Worm (Caenorhabditis elegans) whole organism, L4 larva: ENCODE data around the gene hum-2.
"Not testable (repeated sequence)": the region's sequence is repeated elsewhere in the genome, so short reads cannot be mapped to it uniquely, and the experiment has no call there.

ENCODE experiments used
- T20F7.1 ChIP-seq: fragments of 200-800 bp; sonication (Bioruptor generic); optimal IDR thresholded peaks from 2 replicates; lab custom pipeline; 2018; ENCODE audit warnings: mild to moderate bottlenecking, missing genetic modification characterization, missing compliant biosample characterization
- Y48G9A.11 ChIP-seq: fragments of 200-800 bp; sonication (Bioruptor generic); IDR thresholded peaks from 2 replicates; pipeline ENCODE4 v1.3.6; 2022; ENCODE audit warnings: missing genetic modification reagents, missing genetic modification characterization, missing compliant biosample characterization
- attf-4 ChIP-seq: sonication (generic microtip); optimal IDR thresholded peaks from 3 replicates; lab custom pipeline; 2017; ENCODE audit warnings: missing biosample characterization, missing genetic modification characterization
- ceh-20 ChIP-seq: fragments of 200-800 bp; sonication (Bioruptor generic); IDR thresholded peaks from 2 replicates; pipeline ENCODE4 v1.3.6; 2022; ENCODE audit warnings: missing genetic modification reagents, missing genetic modification characterization, missing compliant biosample characterization
- ceh-82 ChIP-seq: sonication (generic microtip); optimal IDR thresholded peaks from 2 replicates; lab custom pipeline; 2017; ENCODE audit warnings: missing biosample characterization, missing genetic modification characterization
- ces-1 ChIP-seq: fragments of 150-350 bp; sonication (generic microtip); optimal IDR thresholded peaks from 4 replicates; lab custom pipeline; 2014; ENCODE audit warnings: missing biosample characterization, missing genetic modification reagents, missing genetic modification characterization
- daf-12 ChIP-seq: fragments of 150-350 bp; optimal IDR thresholded peaks from 2 replicates; lab custom pipeline; 2014; ENCODE audit warnings: missing biosample characterization, missing genetic modification reagents, missing genetic modification characterization
- dmd-6 ChIP-seq: fragments of 200-800 bp; sonication (Bioruptor generic); IDR thresholded peaks from 2 replicates; pipeline ENCODE4 v1.3.6; 2022; ENCODE audit warnings: missing genetic modification reagents, missing genetic modification characterization, missing compliant biosample characterization
- dpl-1 ChIP-seq: fragments of 150-350 bp; optimal IDR thresholded peaks from 2 replicates; lab custom pipeline; 2014; ENCODE audit warnings: missing biosample characterization, missing genetic modification reagents, missing genetic modification characterization
- duxl-1 ChIP-seq: sonication (generic microtip); optimal IDR thresholded peaks from 2 replicates; lab custom pipeline; 2016; ENCODE audit warnings: mild to moderate bottlenecking, missing genetic modification characterization, moderate library complexity, missing compliant biosample characterization; ENCODE audit not compliant: poor library complexity
- hlh-11 ChIP-seq: fragments of 200-800 bp; sonication (Bioruptor generic); optimal IDR thresholded peaks from 2 replicates; lab custom pipeline; 2018; ENCODE audit warnings: mild to moderate bottlenecking, missing genetic modification characterization, missing compliant biosample characterization
- hmg-1.1 ChIP-seq: fragments of 200-800 bp; sonication (Bioruptor generic); IDR thresholded peaks from 2 replicates; pipeline ENCODE4 v1.3.6; 2022; ENCODE audit warnings: missing genetic modification reagents, missing genetic modification characterization, missing compliant biosample characterization
- lim-7 ChIP-seq: fragments of 200-800 bp; sonication (Bioruptor generic); IDR thresholded peaks from 2 replicates; pipeline ENCODE4 v1.3.6; 2022; ENCODE audit warnings: missing genetic modification characterization, missing compliant biosample characterization
- lin-1 ChIP-seq: fragments of 200-800 bp; sonication (Bioruptor generic); IDR thresholded peaks from 2 replicates; pipeline ENCODE4 v1.3.6; 2022; ENCODE audit warnings: missing genetic modification reagents, missing genetic modification characterization, missing compliant biosample characterization
- lin-29 ChIP-seq: fragments of 200-800 bp; sonication (Bioruptor generic); IDR thresholded peaks from 2 replicates; pipeline ENCODE4 v1.3.6; 2022; ENCODE audit warnings: missing genetic modification reagents, missing genetic modification characterization, missing compliant biosample characterization
- lin-39 ChIP-seq: fragments of 150-350 bp; optimal IDR thresholded peaks from 2 replicates; lab custom pipeline; 2014; ENCODE audit warnings: missing biosample characterization, missing genetic modification reagents, missing genetic modification characterization
- madf-9 ChIP-seq: fragments of 200-800 bp; sonication (Bioruptor generic); conservative IDR thresholded peaks from 2 replicates; pipeline ENCODE4 v1.3.6; 2022; ENCODE audit warnings: missing genetic modification reagents, missing genetic modification characterization, missing compliant biosample characterization
- mdl-1 ChIP-seq, 2 experiments: fragments of 150-350 bp in 1 of 2; sonication (generic microtip) in 1 of 2; optimal IDR thresholded peaks; 2 replicates each; lab custom pipeline; 2014 to 2017; ENCODE audit warnings: missing biosample characterization in 2 of 2, missing genetic modification characterization in 2 of 2
- mes-2 ChIP-seq: sonication (generic microtip); optimal IDR thresholded peaks from 2 replicates; lab custom pipeline; 2016; ENCODE audit warnings: missing genotype, mild to moderate bottlenecking, missing genetic modification characterization, missing compliant biosample characterization; ENCODE audit not compliant: poor library complexity, severe bottlenecking
- nhr-237 ChIP-seq: sonication (generic microtip); optimal IDR thresholded peaks from 2 replicates; lab custom pipeline; 2017; ENCODE audit warnings: missing biosample characterization, missing genetic modification characterization
- nhr-28 ChIP-seq: fragments of 150-350 bp; optimal IDR thresholded peaks from 2 replicates; lab custom pipeline; 2014; ENCODE audit warnings: missing biosample characterization, missing genetic modification characterization
- nhr-48 ChIP-seq: sonication (generic microtip); optimal IDR thresholded peaks from 2 replicates; lab custom pipeline; 2016; ENCODE audit warnings: mild to moderate bottlenecking, missing genetic modification characterization, missing compliant biosample characterization
- nhr-6 ChIP-seq: fragments of 150-350 bp; optimal IDR thresholded peaks from 2 replicates; lab custom pipeline; 2014; ENCODE audit warnings: missing biosample characterization, missing genetic modification characterization
- nhr-76 ChIP-seq: fragments of 150-350 bp; optimal IDR thresholded peaks from 2 replicates; lab custom pipeline; 2014; ENCODE audit warnings: missing biosample characterization, missing genetic modification characterization
- nhr-77 ChIP-seq: fragments of 150-350 bp; optimal IDR thresholded peaks from 2 replicates; lab custom pipeline; 2014; ENCODE audit warnings: missing biosample characterization, missing genetic modification characterization
- php-3 ChIP-seq: fragments of 200-800 bp; sonication (Bioruptor generic); IDR thresholded peaks from 2 replicates; pipeline ENCODE4 v1.3.6; 2022; ENCODE audit warnings: missing genetic modification reagents, missing genetic modification characterization, missing compliant biosample characterization
- rbr-2 ChIP-seq: sonication (generic microtip); optimal IDR thresholded peaks from 2 replicates; lab custom pipeline; 2016; ENCODE audit warnings: missing genotype, missing genetic modification characterization, missing compliant biosample characterization
- saeg-2 ChIP-seq: fragments of 200-800 bp; sonication (Bioruptor generic); IDR thresholded peaks from 2 replicates; pipeline ENCODE4 v1.3.6; 2022; ENCODE audit warnings: missing genetic modification reagents, missing genetic modification characterization, missing compliant biosample characterization
- sdz-12 ChIP-seq: fragments of 200-800 bp; sonication (Bioruptor generic); optimal IDR thresholded peaks from 2 replicates; lab custom pipeline; 2018; ENCODE audit warnings: mild to moderate bottlenecking, missing genetic modification characterization, missing compliant biosample characterization
- set-16 ChIP-seq: fragments of 200-800 bp; sonication (Bioruptor generic); IDR thresholded peaks from 2 replicates; pipeline ENCODE4 v1.3.6; 2022; ENCODE audit warnings: missing genetic modification reagents, missing genetic modification characterization, missing compliant biosample characterization
- snpc-1.2 ChIP-seq: fragments of 200-800 bp; sonication (Bioruptor generic); IDR thresholded peaks from 2 replicates; pipeline ENCODE4 v1.3.6; 2022; ENCODE audit warnings: missing genetic modification reagents, missing genetic modification characterization, missing compliant biosample characterization
- spr-1 ChIP-seq: sonication (generic microtip); optimal IDR thresholded peaks from 2 replicates; lab custom pipeline; 2016; ENCODE audit warnings: mild to moderate bottlenecking, missing genetic modification characterization, missing compliant biosample characterization
- unc-62 ChIP-seq, 3 experiments: fragments of 150-350 bp in 1 of 3; sonication (generic microtip); optimal IDR thresholded peaks in 2 of 3; peaks in 1 of 3; 1 replicate in 1 of 3; 2 replicates in 2 of 3; lab custom pipeline; 2014 to 2017; ENCODE audit warnings: missing biosample characterization in 3 of 3, missing genetic modification characterization in 3 of 3, missing genetic modification reagents in 3 of 3, missing genotype in 1 of 3
- vab-7 ChIP-seq: fragments of 200-800 bp; sonication (Bioruptor generic); IDR thresholded peaks from 2 replicates; pipeline ENCODE4 v1.3.6; 2022; ENCODE audit warnings: missing genetic modification reagents, missing genetic modification characterization, missing compliant biosample characterization
- zip-2 ChIP-seq: fragments of 150-350 bp; optimal IDR thresholded peaks from 2 replicates; lab custom pipeline; 2014; ENCODE audit warnings: missing biosample characterization, missing genetic modification characterization

Gene hum-2

ce11 chrV:9375378-9375777 is 10.6 kb upstream of the hum-2 start, which contains the start of gene E02C12.9:
E02C12.9 (minus strand) TSS chrV:9375478.
- TF ChIP-seq lim-7: no peak
- TF ChIP-seq php-3: no peak
- TF ChIP-seq mdl-1 (tag; optimal IDR thresholded peaks at IDR 0.05; lab: Kevin White, UChicago): no peak
- no peak for TF ChIP-seq lin-1 (GFP tag; lab: Robert Waterston, UW)
- no peak for TF ChIP-seq duxl-1 (tag; lab: Kevin White, UChicago)
- no peak for TF ChIP-seq nhr-48 (tag; lab: Kevin White, UChicago)
- TF ChIP-seq spr-1 (tag; lab: Kevin White, UChicago): no peak
- TF ChIP-seq mes-2 (tag; lab: Kevin White, UChicago): no peak
- no peak for TF ChIP-seq ceh-20
- no peak for TF ChIP-seq zip-2
- no peak for TF ChIP-seq nhr-6 (tag; lab: Kevin White, UChicago)
- TF ChIP-seq lin-39 (tag; lab: Kevin White, UChicago): no peak
- TF ChIP-seq unc-62 (GFP tag; optimal IDR thresholded peaks at IDR 0.05 in 1 of 2; lab: Kevin White, UChicago): no peak
- no peak for TF ChIP-seq unc-62 (tag; optimal IDR thresholded peaks at IDR 0.05; lab: Kevin White, UChicago)
- no peak for TF ChIP-seq nhr-237 (tag; lab: Kevin White, UChicago)
- TF ChIP-seq dmd-6 (GFP tag; lab: Robert Waterston, UW): no peak
- TF ChIP-seq lin-29: no peak
- TF ChIP-seq nhr-77 (tag; lab: Kevin White, UChicago): no peak

ce11 chrV:9376417-9376816 is 9.6 kb upstream of the hum-2 start, which contains the start of gene E02C12.19:
E02C12.19 (minus strand) TSS chrV:9376517.
- TF ChIP-seq attf-4: no peak
- no peak for TF ChIP-seq rbr-2 (tag; lab: Kevin White, UChicago)
- TF ChIP-seq mdl-1 (tag; optimal IDR thresholded peaks at IDR 0.05; lab: Kevin White, UChicago): no peak
- no peak for TF ChIP-seq saeg-2 (GFP tag; lab: Robert Waterston, UW)
- TF ChIP-seq T20F7.1 (GFP tag; lab: Kevin White, UChicago): no peak
- TF ChIP-seq Y48G9A.11 (GFP tag; lab: Robert Waterston, UW): no peak
- no peak for TF ChIP-seq ces-1
- no peak for TF ChIP-seq madf-9
- no peak for TF ChIP-seq lim-7
- TF ChIP-seq snpc-1.2 (GFP tag; lab: Robert Waterston, UW): no peak
- TF ChIP-seq hmg-1.1 (GFP tag; lab: Robert Waterston, UW): no peak
- no peak for TF ChIP-seq nhr-6 (tag; lab: Kevin White, UChicago)
- TF ChIP-seq vab-7: no peak
- TF ChIP-seq sdz-12 (GFP tag; lab: Kevin White, UChicago): no peak
- no peak for TF ChIP-seq nhr-76
- TF ChIP-seq dpl-1: no peak
- TF ChIP-seq, all 104 proteins: peak for 0

DNA sequence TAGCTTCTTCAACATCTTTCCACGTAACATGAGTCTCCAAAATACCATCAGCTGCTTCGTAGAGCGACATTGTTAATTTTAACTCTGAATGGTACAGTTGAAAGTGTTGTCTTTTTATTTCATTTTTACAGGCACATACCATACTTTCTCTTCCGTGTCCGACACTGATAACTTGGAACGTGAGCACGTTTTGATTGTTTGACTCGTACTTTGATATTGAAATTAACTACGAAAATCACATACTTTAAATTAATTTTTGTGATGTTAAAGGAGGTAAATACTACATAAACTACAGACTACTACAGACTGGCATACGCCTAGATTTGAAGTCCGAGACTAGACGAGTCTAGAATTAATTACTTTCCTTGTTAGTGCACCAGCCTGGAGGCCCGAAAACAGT is 7.6 kb upstream of the hum-2 start, which contains the start of gene E02C12.10:
Gene E02C12.10 (minus strand): TSS at position 75 of the 400 bp plus-strand sequence.
- TF ChIP-seq set-16 (GFP tag; lab: Robert Waterston, UW): no peak
- peak; percentile 69 for TF ChIP-seq nhr-28 (tag; lab: Kevin White, UChicago)

DNA sequence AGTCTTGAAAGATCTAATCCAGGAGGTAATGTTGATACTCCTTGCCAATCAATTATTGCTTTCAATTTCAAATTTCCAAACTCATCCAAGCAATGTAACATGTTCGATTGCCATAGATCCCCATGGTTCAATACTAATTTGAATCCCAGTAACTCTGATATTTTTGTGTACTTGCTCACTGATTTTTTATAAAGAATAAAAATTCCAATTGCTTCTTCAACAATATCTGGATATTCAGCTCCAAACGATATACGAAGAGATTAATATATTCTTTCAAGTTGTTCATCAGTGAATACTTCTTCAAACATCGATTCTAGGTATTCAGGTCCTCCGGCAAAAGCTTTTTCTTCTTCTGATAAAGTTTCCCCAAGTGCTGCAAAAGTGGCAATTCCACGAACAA is 6.2 kb upstream of the hum-2 start, which contains the start of gene E02C12.11:
Gene E02C12.11 (minus strand): TSS at position 101 of the 400 bp plus-strand sequence.
- TF ChIP-seq daf-12 (tag; lab: Kevin White, UChicago); hmg-1.1 (GFP tag; lab: Robert Waterston, UW); mes-2 (tag; lab: Kevin White, UChicago): not testable (repeated sequence)

ce11 chrV:9381846-9382363 is 4.1 kb upstream of the hum-2 start, which contains the start of gene E02C12.12:
E02C12.12 (minus strand) TSS chrV:9382313.
- no peak for TF ChIP-seq nhr-48 (tag; lab: Kevin White, UChicago)
- TF ChIP-seq hlh-11 (tag; lab: Kevin White, UChicago): no peak
- TF ChIP-seq unc-62 (GFP tag; optimal IDR thresholded peaks at IDR 0.05 in 1 of 2; lab: Kevin White, UChicago): peak in 1 of 2 experiments; percentile 55
- TF ChIP-seq unc-62 (tag; optimal IDR thresholded peaks at IDR 0.05; lab: Kevin White, UChicago): no peak
- no peak for TF ChIP-seq ceh-82 (tag; lab: Kevin White, UChicago)
